Worm (Caenorhabditis elegans) whole organism, L4 larva: Measurements from ENCODE around the gene cku-80.
A peak's percentile ranks its signal among the peaks of the same experiment; 100 is the strongest.

ENCODE experiments used
- T20F7.1 ChIP-seq: fragments of 200-800 bp; sonication (Bioruptor generic); optimal IDR thresholded peaks from 2 replicates; lab custom pipeline; 2018; ENCODE audit warnings: mild to moderate bottlenecking, missing genetic modification characterization, missing compliant biosample characterization
- aly-2 ChIP-seq: sonication (generic microtip); optimal IDR thresholded peaks from 2 replicates; lab custom pipeline; 2018; ENCODE audit warnings: missing biosample characterization, missing genetic modification characterization
- attf-4 ChIP-seq: sonication (generic microtip); optimal IDR thresholded peaks from 3 replicates; lab custom pipeline; 2017; ENCODE audit warnings: missing biosample characterization, missing genetic modification characterization
- dmd-6 ChIP-seq: fragments of 200-800 bp; sonication (Bioruptor generic); IDR thresholded peaks from 2 replicates; pipeline ENCODE4 v1.3.6; 2022; ENCODE audit warnings: missing genetic modification reagents, missing genetic modification characterization, missing compliant biosample characterization
- dpl-1 ChIP-seq: fragments of 150-350 bp; optimal IDR thresholded peaks from 2 replicates; lab custom pipeline; 2014; ENCODE audit warnings: missing biosample characterization, missing genetic modification reagents, missing genetic modification characterization
- duxl-1 ChIP-seq: sonication (generic microtip); optimal IDR thresholded peaks from 2 replicates; lab custom pipeline; 2016; ENCODE audit warnings: mild to moderate bottlenecking, missing genetic modification characterization, moderate library complexity, missing compliant biosample characterization; ENCODE audit not compliant: poor library complexity
- fkh-10 ChIP-seq: fragments of 150-350 bp; optimal IDR thresholded peaks from 2 replicates; lab custom pipeline; 2014; ENCODE audit warnings: missing biosample characterization, missing genetic modification reagents, missing genetic modification characterization
- fos-1 ChIP-seq: fragments of 150-350 bp; optimal IDR thresholded peaks from 2 replicates; lab custom pipeline; 2014; ENCODE audit warnings: missing biosample characterization, missing genetic modification characterization
- gei-8 ChIP-seq: fragments of 200-800 bp; sonication (Bioruptor generic); optimal IDR thresholded peaks from 2 replicates; lab custom pipeline; 2018; ENCODE audit warnings: mild to moderate bottlenecking, missing genetic modification characterization, missing compliant biosample characterization
- nhr-237 ChIP-seq: sonication (generic microtip); optimal IDR thresholded peaks from 2 replicates; lab custom pipeline; 2017; ENCODE audit warnings: missing biosample characterization, missing genetic modification characterization
- nhr-76 ChIP-seq: fragments of 150-350 bp; optimal IDR thresholded peaks from 2 replicates; lab custom pipeline; 2014; ENCODE audit warnings: missing biosample characterization, missing genetic modification characterization
- unc-130 ChIP-seq: sonication (generic microtip); optimal IDR thresholded peaks from 2 replicates; lab custom pipeline; 2016; ENCODE audit warnings: missing genetic modification reagents, missing genetic modification characterization, missing compliant biosample characterization
- unc-39 ChIP-seq: sonication (generic microtip); optimal IDR thresholded peaks from 2 replicates; lab custom pipeline; 2017; ENCODE audit warnings: missing biosample characterization, missing genetic modification characterization

DNA sequence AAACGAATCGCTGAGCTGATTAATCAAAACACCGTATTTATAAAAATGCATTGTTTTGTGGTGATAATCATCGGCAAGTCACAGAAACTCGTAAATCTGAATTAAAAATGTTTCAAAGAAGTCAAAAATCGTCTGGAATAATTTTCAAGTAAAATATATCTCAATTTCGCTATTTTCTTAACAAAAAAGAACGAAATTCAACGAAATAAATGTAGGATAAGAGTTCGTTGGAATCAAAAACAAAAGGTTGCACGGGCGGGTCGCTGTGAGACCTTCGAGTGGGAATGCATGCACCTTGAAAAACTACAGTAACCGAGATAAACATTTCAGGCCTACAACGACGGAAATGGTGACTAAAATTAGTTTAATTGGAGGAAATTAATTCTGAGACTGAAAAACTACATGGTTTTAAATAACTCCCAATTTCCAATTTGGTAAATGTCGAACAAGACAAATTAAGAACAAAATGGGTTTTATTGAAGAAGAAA lies 14.7 kb downstream of the cku-80 start, which contains the start of gene C28A5.1:
- no peak for TF ChIP-seq attf-4 (tag; lab: Kevin White, UChicago)
- TF ChIP-seq unc-130 (GFP tag; lab: Kevin White, UChicago) = peak; percentile 79
- no peak for TF ChIP-seq duxl-1 (tag; lab: Kevin White, UChicago)
- no peak for TF ChIP-seq dpl-1
- TF ChIP-seq unc-39 (tag; lab: Kevin White, UChicago) = no peak
- no peak for TF ChIP-seq T20F7.1 (GFP tag; lab: Kevin White, UChicago)
- TF ChIP-seq dmd-6 (GFP tag; lab: Robert Waterston, UW) = no peak
- TF ChIP-seq aly-2 = no peak
- no peak for TF ChIP-seq fkh-10 (GFP tag; lab: Kevin White, UChicago)
- no peak for TF ChIP-seq fos-1
- TF ChIP-seq nhr-237 (tag; lab: Kevin White, UChicago) = no peak
- TF ChIP-seq gei-8 = no peak
- no peak for TF ChIP-seq nhr-76 (tag; lab: Kevin White, UChicago)
